Worm (Caenorhabditis elegans) whole organism, early embryonic: ENCODE measurements around the gene F36D3.16.

Experiments
- B0310.2 ChIP-seq: sonication (generic microtip); optimal IDR thresholded peaks from 2 replicates; lab custom pipeline; 2016; ENCODE audit warnings: mild to moderate bottlenecking, missing genetic modification characterization, missing compliant biosample characterization
- F13C5.2 ChIP-seq: sonication (generic microtip); optimal IDR thresholded peaks from 2 replicates; lab custom pipeline; 2017; ENCODE audit warnings: mild to moderate bottlenecking, missing genetic modification characterization, inconsistent platforms, missing compliant biosample characterization
- aly-1 ChIP-seq: sonication (generic microtip); optimal IDR thresholded peaks from 2 replicates; lab custom pipeline; 2016; ENCODE audit warnings: missing genetic modification characterization, missing compliant biosample characterization
- ama-1 ChIP-seq: fragments of 150-350 bp; optimal IDR thresholded peaks from 2 replicates; lab custom pipeline; 2014
- ceh-13 ChIP-seq: fragments of 200-800 bp; sonication (Bioruptor generic); optimal IDR thresholded peaks from 2 replicates; lab custom pipeline; 2018; ENCODE audit warnings: mild to moderate bottlenecking, missing genetic modification characterization, missing compliant biosample characterization
- ceh-36 ChIP-seq: sonication (generic microtip); optimal IDR thresholded peaks from 2 replicates; lab custom pipeline; 2016; ENCODE audit warnings: missing genetic modification characterization, inconsistent platforms, missing compliant biosample characterization
- ets-7 ChIP-seq: sonication (generic microtip); optimal IDR thresholded peaks from 2 replicates; lab custom pipeline; 2016; ENCODE audit warnings: missing genotype, missing genetic modification characterization, missing compliant biosample characterization
- flt-1 ChIP-seq: fragments of 200-800 bp; sonication (Bioruptor generic); IDR thresholded peaks from 2 replicates; pipeline ENCODE4 v1.3.6; 2022; ENCODE audit warnings: missing genetic modification characterization, missing compliant biosample characterization
- hmbx-1 ChIP-seq: sonication (generic microtip); optimal IDR thresholded peaks from 2 replicates; lab custom pipeline; 2016; ENCODE audit warnings: mild to moderate bottlenecking, missing genetic modification characterization, missing compliant biosample characterization
- hmg-4 ChIP-seq: fragments of 200-800 bp; sonication (Bioruptor generic); optimal IDR thresholded peaks from 2 replicates; lab custom pipeline; 2018; ENCODE audit warnings: mild to moderate bottlenecking, missing genetic modification characterization, missing compliant biosample characterization
- hnd-1 ChIP-seq: sonication (generic microtip); optimal IDR thresholded peaks from 2 replicates; lab custom pipeline; 2016; ENCODE audit warnings: missing genetic modification characterization, missing compliant biosample characterization
- pes-1 ChIP-seq: fragments of 200-800 bp; sonication (Bioruptor generic); IDR thresholded peaks from 2 replicates; pipeline ENCODE4 v1.3.6; 2022; ENCODE audit warnings: missing genetic modification reagents, missing genetic modification characterization, missing compliant biosample characterization
- scrt-1 ChIP-seq: fragments of 200-800 bp; sonication (Bioruptor generic); IDR thresholded peaks from 2 replicates; pipeline ENCODE4 v1.3.6; 2022; ENCODE audit warnings: missing genetic modification characterization, missing compliant biosample characterization
- sea-1 ChIP-seq: fragments of 200-800 bp; sonication (Bioruptor generic); conservative IDR thresholded peaks from 2 replicates; pipeline ENCODE4 v1.3.6; 2022; ENCODE audit warnings: missing genetic modification characterization, missing compliant biosample characterization
- tbx-11 ChIP-seq: fragments of 200-800 bp; sonication (Bioruptor generic); IDR thresholded peaks from 2 replicates; pipeline ENCODE4 v1.3.6; 2022; ENCODE audit warnings: missing genetic modification characterization, missing compliant biosample characterization
- tbx-37 ChIP-seq: fragments of 200-800 bp; sonication (Bioruptor generic); conservative IDR thresholded peaks from 2 replicates; pipeline ENCODE4 v1.3.6; 2022; ENCODE audit warnings: missing genetic modification reagents, missing genetic modification characterization, missing compliant biosample characterization
- tra-4 ChIP-seq: sonication (generic microtip); optimal IDR thresholded peaks from 2 replicates; lab custom pipeline; 2017; ENCODE audit warnings: missing genetic modification characterization, missing compliant biosample characterization

Gene F36D3.16

ce11 chrV:16488172-16488571 lies 39.7 kb upstream of the F36D3.16 start, which contains the start of gene sqst-4:
sqst-4 (plus strand) TSS chrV:16488472.
- TF ChIP-seq aly-1, result no peak
- TF ChIP-seq tbx-11, result no peak
- no peak for TF ChIP-seq tbx-37 (GFP tag; lab: Robert Waterston, UW)
- TF ChIP-seq scrt-1 (GFP tag; lab: Robert Waterston, UW), result no peak
- TF ChIP-seq hmg-4 (GFP tag; lab: Kevin White, UChicago), result no peak
- TF ChIP-seq tra-4 (tag; lab: Kevin White, UChicago), result no peak
- TF ChIP-seq ceh-13 (GFP tag; lab: Kevin White, UChicago), result no peak
- no peak for TF ChIP-seq F13C5.2
- no peak for TF ChIP-seq ets-7 (tag; lab: Kevin White, UChicago)

ce11 chrV:16494359-16494758 lies 33.5 kb upstream of the F36D3.16 start, which contains the start of gene comt-2:
comt-2 (minus strand) TSS chrV:16494489.
- TF ChIP-seq hmbx-1 (no peak), tra-4 (tag; lab: Kevin White, UChicago) (no peak), pes-1 (GFP tag; lab: Robert Waterston, UW) (no peak), hnd-1 (tag; lab: Kevin White, UChicago) (no peak), F13C5.2 (no peak), aly-1 (no peak), tbx-37 (GFP tag; lab: Robert Waterston, UW) (no peak), ceh-13 (GFP tag; lab: Kevin White, UChicago) (no peak), sea-1 (GFP tag; lab: Robert Waterston, UW) (no peak), scrt-1 (GFP tag; lab: Robert Waterston, UW) (no peak), hmg-4 (GFP tag; lab: Kevin White, UChicago) (no peak), ceh-36 (tag; lab: Kevin White, UChicago) (no peak), B0310.2 (tag; lab: Kevin White, UChicago) (no peak), ama-1 (no peak)

ce11 chrV:16497504-16497903 lies 30.4 kb upstream of the F36D3.16 start, which contains the start of gene srh-136:
srh-136 (minus strand) TSS chrV:16497596.
- TF ChIP-seq scrt-1 (GFP tag; lab: Robert Waterston, UW) (no peak), B0310.2 (tag; lab: Kevin White, UChicago) (no peak), hnd-1 (tag; lab: Kevin White, UChicago) (no peak), tra-4 (tag; lab: Kevin White, UChicago) (no peak), ets-7 (tag; lab: Kevin White, UChicago) (no peak), ceh-13 (GFP tag; lab: Kevin White, UChicago) (no peak), hmbx-1 (no peak), tbx-11 (no peak), ama-1 (no peak), F13C5.2 (no peak), hmg-4 (GFP tag; lab: Kevin White, UChicago) (no peak)

DNA sequence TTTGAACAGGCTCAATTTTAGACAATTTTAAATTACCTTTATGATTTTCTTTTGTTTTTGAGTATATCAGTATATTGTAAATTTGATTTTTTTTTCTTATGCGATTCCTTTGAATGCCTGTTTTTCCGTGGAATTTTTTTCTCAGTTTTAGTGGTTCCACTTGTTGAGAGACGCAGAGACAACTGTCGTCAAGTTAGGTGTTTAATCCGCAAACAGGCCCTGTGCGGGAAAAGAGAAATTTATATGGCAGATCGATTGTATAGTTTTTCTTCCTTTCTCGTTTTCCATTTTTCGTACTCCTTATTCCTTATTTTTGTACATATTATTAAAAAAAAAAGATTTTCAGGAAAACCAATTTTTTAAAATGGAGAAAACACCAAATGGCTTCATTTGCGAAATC lies 28.9 kb upstream of the F36D3.16 start, which contains the start of gene F36D3.1:
Gene F36D3.1 (plus strand): TSS at position 347 of the 400 bp plus-strand sequence.
- no peak for TF ChIP-seq tra-4 (tag; lab: Kevin White, UChicago)
- TF ChIP-seq aly-1, result no peak

DNA sequence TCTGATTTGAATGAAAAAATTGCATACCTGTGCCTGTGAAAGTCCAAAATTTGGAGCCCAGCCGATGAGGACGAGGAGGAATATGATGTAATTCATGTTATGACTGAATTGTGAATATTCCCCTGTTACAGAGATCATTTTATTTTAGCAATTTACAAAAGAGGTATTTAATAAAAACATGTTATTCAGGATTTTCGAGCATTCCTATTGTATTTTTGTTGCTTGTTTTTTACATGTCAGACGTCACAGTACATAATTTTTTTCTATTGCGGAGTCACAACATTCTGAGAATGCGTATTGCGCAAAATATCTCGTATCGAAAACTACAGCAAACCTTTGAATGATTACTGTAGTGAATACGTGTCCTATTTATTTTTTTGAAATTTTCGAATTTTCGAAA lies 24.7 kb upstream of the F36D3.16 start, which contains the start of gene F36D3.14:
Gene F36D3.14 (minus strand): TSS at position 101 of the 400 bp plus-strand sequence.
- no peak for TF ChIP-seq tra-4 (tag; lab: Kevin White, UChicago)
- TF ChIP-seq flt-1 (GFP tag; lab: Robert Waterston, UW), result no peak
- TF ChIP-seq tbx-11, result no peak
- TF ChIP-seq F13C5.2, result no peak

ce11 chrV:16505828-16506227 lies 22.1 kb upstream of the F36D3.16 start, which contains the start of gene nhr-54:
nhr-54 (minus strand) TSS chrV:16505928.
- TF ChIP-seq scrt-1 (GFP tag; lab: Robert Waterston, UW) (no peak), F13C5.2 (no peak), hnd-1 (tag; lab: Kevin White, UChicago) (no peak), ceh-13 (GFP tag; lab: Kevin White, UChicago) (no peak), tbx-37 (GFP tag; lab: Robert Waterston, UW) (no peak), pes-1 (GFP tag; lab: Robert Waterston, UW) (no peak), tra-4 (tag; lab: Kevin White, UChicago) (no peak)

DNA sequence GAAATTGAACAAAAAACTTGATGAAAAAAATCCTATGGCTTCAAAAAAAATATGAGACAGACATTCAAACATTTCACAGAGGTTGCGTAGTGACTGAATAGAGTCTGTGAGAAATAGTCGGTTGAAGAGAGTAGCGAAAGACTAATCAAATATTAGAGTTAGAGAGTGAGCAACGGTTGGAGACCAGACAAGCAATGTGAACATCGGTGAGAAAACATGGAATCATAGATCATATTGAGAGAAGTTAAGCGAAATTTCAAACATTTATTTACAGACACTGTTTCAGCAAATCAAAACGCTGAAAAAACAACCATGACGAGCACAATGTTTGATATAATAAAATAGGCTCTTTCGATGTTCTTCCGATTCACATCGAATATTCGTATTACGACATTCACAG lies 21.2 kb upstream of the F36D3.16 start:
- TF ChIP-seq B0310.2 (tag; lab: Kevin White, UChicago) (no peak), ceh-36 (tag; lab: Kevin White, UChicago) (no peak), hmbx-1 (no peak), scrt-1 (GFP tag; lab: Robert Waterston, UW) (no peak), hmg-4 (GFP tag; lab: Kevin White, UChicago) (no peak), sea-1 (GFP tag; lab: Robert Waterston, UW) (no peak), aly-1 (no peak), tbx-11 (no peak)

DNA sequence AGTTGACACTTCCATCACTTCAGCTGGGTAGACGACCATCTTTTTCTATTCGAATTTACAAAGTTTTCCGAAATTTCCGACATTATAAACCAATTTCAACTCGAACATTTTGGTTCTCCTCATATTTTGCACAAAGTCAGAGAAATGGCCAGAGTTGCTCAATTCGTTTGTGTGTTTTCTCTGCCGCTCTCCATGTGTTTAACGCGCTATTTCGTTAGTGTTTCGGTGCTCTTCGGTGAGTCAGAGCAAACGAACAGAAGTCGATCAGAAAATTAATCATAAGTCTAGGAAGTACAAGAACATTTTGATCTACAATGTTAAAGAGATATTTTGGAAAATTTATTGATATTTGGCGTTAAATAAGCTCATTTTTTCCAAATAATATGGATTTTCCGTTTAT lies 19.2 kb upstream of the F36D3.16 start, which contains the start of gene srr-3:
Gene srr-3 (minus strand): TSS at position 101 of the 400 bp plus-strand sequence.
- TF ChIP-seq flt-1 (GFP tag; lab: Robert Waterston, UW) (no peak), ama-1 (no peak), B0310.2 (tag; lab: Kevin White, UChicago) (no peak), pes-1 (GFP tag; lab: Robert Waterston, UW) (no peak), hmbx-1 (no peak), F13C5.2 (no peak), aly-1 (no peak), ceh-36 (tag; lab: Kevin White, UChicago) (no peak), scrt-1 (GFP tag; lab: Robert Waterston, UW) (no peak), hnd-1 (tag; lab: Kevin White, UChicago) (no peak), tbx-11 (no peak)
